Fruit fly (Drosophila melanogaster) whole organism, pupa: ENCODE measurements around the gene Ns1.

ENCODE experiments used
- CG13204 ChIP-seq: fragments of 200-800 bp; sonication (Bioruptor generic); optimal IDR thresholded peaks from 2 replicates; lab custom pipeline; 2018; ENCODE audit warnings: missing biosample characterization, mild to moderate bottlenecking, missing genetic modification characterization, moderate library complexity
- CG15710 ChIP-seq: fragments of 200-800 bp; sonication (Bioruptor generic); optimal IDR thresholded peaks from 2 replicates; lab custom pipeline; 2018; ENCODE audit warnings: missing biosample characterization, mild to moderate bottlenecking, missing genetic modification characterization, moderate library complexity
- CG8301 ChIP-seq: fragments of 200-800 bp; sonication (Bioruptor generic); optimal IDR thresholded peaks from 2 replicates; lab custom pipeline; 2018; ENCODE audit warnings: missing biosample characterization, mild to moderate bottlenecking, missing genetic modification characterization
- CG9948 ChIP-seq: fragments of 200-800 bp; sonication (Bioruptor generic); optimal IDR thresholded peaks from 2 replicates; lab custom pipeline; 2018; ENCODE audit warnings: missing biosample characterization, mild to moderate bottlenecking, missing genetic modification characterization, moderate library complexity
- Ets98B ChIP-seq: fragments of 200-800 bp; sonication (Bioruptor generic); IDR thresholded peaks from 2 replicates; pipeline ENCODE4 v1.3.6; 2022; ENCODE audit warnings: missing biosample characterization, missing genetic modification characterization
- Pif1B ChIP-seq: fragments of 200-800 bp; sonication (Bioruptor generic); optimal IDR thresholded peaks from 3 replicates; lab custom pipeline; 2016; ENCODE audit warnings: missing biosample characterization, missing genetic modification characterization
- Snoo ChIP-seq: fragments of 200-800 bp; sonication (Bioruptor generic); optimal IDR thresholded peaks from 3 replicates; lab custom pipeline; 2017; ENCODE audit warnings: missing biosample characterization, mild to moderate bottlenecking, missing genetic modification characterization, inconsistent platforms
- fd96Ca ChIP-seq: fragments of 200-800 bp; sonication (Bioruptor generic); IDR thresholded peaks from 3 replicates; pipeline ENCODE4 v1.3.6; 2022; ENCODE audit warnings: missing biosample characterization, missing genetic modification characterization
- gl ChIP-seq: fragments of 200-800 bp; sonication (Bioruptor generic); optimal IDR thresholded peaks from 2 replicates; lab custom pipeline; 2018; ENCODE audit warnings: missing biosample characterization, mild to moderate bottlenecking, missing genetic modification characterization

- TF ChIP-seq CG9948 (tag; lab: Kevin White, UChicago), result peak; percentile 7
- no peak for TF ChIP-seq Pif1B (GFP tag; lab: Kevin White, UChicago)
- no peak for TF ChIP-seq CG8301 (tag; lab: Kevin White, UChicago)
- TF ChIP-seq fd96Ca (GFP tag; lab: Robert Waterston, UW), result no peak
- TF ChIP-seq Snoo (tag; lab: Kevin White, UChicago), result peak; percentile 3
- TF ChIP-seq CG15710, result peak; percentile 48
- no peak for TF ChIP-seq CG13204
- TF ChIP-seq Ets98B (GFP tag; lab: Robert Waterston, UW), result peak; percentile 22; the same call in 1 of the 2 replicates
- TF ChIP-seq gl (tag; lab: Kevin White, UChicago), result no peak
These were observed 7.4 kb upstream of the Ns1 start, which contains the start of the genes Keap1 and kuk for dm6 chr3R:17079859-17080255.
